Fruit fly (Drosophila melanogaster): ENCODE measurements around the gene CG31802.

Gene CG31802

dm6 chr2L:18184648-18185243, 24.3 kb downstream of the CG31802 start, which contains the start of gene Ptp36E (continued):
- TF ChIP-seq sqz (GFP tag; optimal IDR thresholded peaks at IDR 0.05) = peak; percentile 70
- peak in 1 of 2 experiments; percentile 83 for TF ChIP-seq eve (GFP tag; optimal IDR thresholded peaks at IDR 0.05)
- peak; percentile 57 for TF ChIP-seq Six4 (GFP tag; optimal IDR thresholded peaks at IDR 0.05)
- no peak for TF ChIP-seq CG16813 (GFP tag; IDR thresholded peaks at IDR 0.05; ENCODE audit: partially characterized antibody)
- TF ChIP-seq CG13775 (GFP tag; optimal IDR thresholded peaks at IDR 0.05) = peak; percentile 74
- no peak for TF ChIP-seq CG13624 (GFP tag; optimal IDR thresholded peaks at IDR 0.05)
- peak; percentile 82 for TF ChIP-seq Atf6 (GFP tag; IDR thresholded peaks at IDR 0.05)
- TF ChIP-seq hkb (optimal IDR thresholded peaks at IDR 0.05) = no peak
- TF ChIP-seq hkb (GFP tag; IDR thresholded peaks at IDR 0.05) = peak; percentile 90
- TF ChIP-seq p53 (GFP tag; optimal IDR thresholded peaks at IDR 0.05) = no peak
- peak; percentile 77 for TF ChIP-seq scrt (GFP tag; optimal IDR thresholded peaks at IDR 0.05)
- TF ChIP-seq vvl (GFP tag; IDR thresholded peaks at IDR 0.05) = peak; percentile 54; the same call in 1 of the 2 replicates
- TF ChIP-seq sim (GFP tag; IDR thresholded peaks at IDR 0.05) = no peak
- no peak for TF ChIP-seq cg (GFP tag; optimal IDR thresholded peaks at IDR 0.05)
- no peak for TF ChIP-seq Dll (GFP tag; IDR thresholded peaks at IDR 0.05; ENCODE audit: partially characterized antibody)
- peak; percentile 11 for TF ChIP-seq CG10431 (GFP tag; optimal IDR thresholded peaks at IDR 0.05)
- TF ChIP-seq CkIIα-i1 (GFP tag; IDR thresholded peaks at IDR 0.05) = no peak
- peak; percentile 90 for TF ChIP-seq CG13424 (tag; optimal IDR thresholded peaks at IDR 0.05)
- no peak for TF ChIP-seq rib (GFP tag; IDR thresholded peaks at IDR 0.05)
- TF ChIP-seq fd3F (GFP tag; optimal IDR thresholded peaks at IDR 0.05) = peak; percentile 48
- no peak for TF ChIP-seq gfzf (GFP tag; optimal IDR thresholded peaks at IDR 0.05)
- TF ChIP-seq Oaz (GFP tag; IDR thresholded peaks at IDR 0.05) = peak; percentile 59
- peak; percentile 69 for TF ChIP-seq CG15514 (GFP tag; optimal IDR thresholded peaks at IDR 0.05)
- peak; percentile 55 for TF ChIP-seq Jarid2 (GFP tag; optimal IDR thresholded peaks at IDR 0.05)
- peak; percentile 78 for TF ChIP-seq Med (GFP tag)
- TF ChIP-seq tio (GFP tag; optimal IDR thresholded peaks at IDR 0.05) = peak; percentile 73
- peak; percentile 85 for TF ChIP-seq Drgx (GFP tag; IDR thresholded peaks at IDR 0.05)
- TF ChIP-seq CG9727 (GFP tag; optimal IDR thresholded peaks at IDR 0.05) = peak; percentile 63
- peak; percentile 89 for TF ChIP-seq CG2712 (tag; optimal IDR thresholded peaks at IDR 0.05)
- TF ChIP-seq en (GFP tag; optimal IDR thresholded peaks at IDR 0.05) = no peak
- peak; percentile 58; the same call in 1 of the 2 replicates for TF ChIP-seq CG11247 (GFP tag; IDR thresholded peaks at IDR 0.05)
- peak; percentile 92 for TF ChIP-seq sens (GFP tag)
- peak; percentile 80 for TF ChIP-seq slbo (GFP tag; IDR thresholded peaks at IDR 0.05)
- no peak for TF ChIP-seq CG3065 (GFP tag; optimal IDR thresholded peaks at IDR 0.05)
- TF ChIP-seq CG12155 (GFP tag; optimal IDR thresholded peaks at IDR 0.05) = peak; percentile 66
- peak; percentile 84 for TF ChIP-seq esg (GFP tag; conservative IDR thresholded peaks at IDR 0.05)
- peak; percentile 50 for TF ChIP-seq CG14050 (GFP tag; IDR thresholded peaks at IDR 0.05)
- no peak for TF ChIP-seq CG17912 (GFP tag; optimal IDR thresholded peaks at IDR 0.05)
- TF ChIP-seq ATbp (GFP tag; optimal IDR thresholded peaks at IDR 0.05) = peak; percentile 79
- TF ChIP-seq hb (GFP tag; IDR thresholded peaks at IDR 0.05; ENCODE audit: partially characterized antibody) = no peak
- TF ChIP-seq CG10274 (GFP tag; optimal IDR thresholded peaks at IDR 0.05) = peak; percentile 54
- peak; percentile 65 for TF ChIP-seq CG17568 (GFP tag; optimal IDR thresholded peaks at IDR 0.05)
- TF ChIP-seq CG17361 (GFP tag; IDR thresholded peaks at IDR 0.05) = peak; percentile 89; the same call in 2 of the 3 replicates
- peak; percentile 27; the same call in 1 of the 2 replicates for TF ChIP-seq CG10959 (GFP tag; IDR thresholded peaks at IDR 0.05)
- peak; percentile 80 for TF ChIP-seq CG9932 (GFP tag; IDR thresholded peaks at IDR 0.05)
- TF ChIP-seq Dip3 (GFP tag; optimal IDR thresholded peaks at IDR 0.05) = no peak
- no peak for TF ChIP-seq pzg (GFP tag; optimal IDR thresholded peaks at IDR 0.05)
- peak; percentile 51 for TF ChIP-seq CG2875 (GFP tag; optimal IDR thresholded peaks at IDR 0.05)
- TF ChIP-seq CG30403 (GFP tag; optimal IDR thresholded peaks at IDR 0.05) = peak; percentile 78
- TF ChIP-seq ssp (GFP tag; IDR thresholded peaks at IDR 0.05) = peak; percentile 54
- peak; percentile 73 for TF ChIP-seq CG4404 (GFP tag; IDR thresholded peaks at IDR 0.05)

Data from whole organism, embryonic.